Fruit fly (Drosophila melanogaster): ENCODE measurements around the gene mus312.

mus312 gene

dm6 chr3L:7360324-7360852 is 31.5 kb downstream of the mus312 start, which contains the start of gene Sec63 (continued):
- TF ChIP-seq Poxn (GFP tag; IDR thresholded peaks at IDR 0.05) (no peak), ase (GFP tag; IDR thresholded peaks at IDR 0.05) (peak; percentile 42; the same call in 1 of the 3 replicates), CG17912 (GFP tag; optimal IDR thresholded peaks at IDR 0.05) (peak; percentile 28), Abd-B (GFP tag; optimal IDR thresholded peaks at IDR 0.05) (peak; percentile 36), Blimp-1 (GFP tag; optimal IDR thresholded peaks at IDR 0.05) (no peak), fd102C (GFP tag; optimal IDR thresholded peaks at IDR 0.05) (no peak), CG11695 (GFP tag; IDR thresholded peaks at IDR 0.05) (no peak), ash1 (GFP tag; optimal IDR thresholded peaks at IDR 0.05) (no peak), Dll (GFP tag; IDR thresholded peaks at IDR 0.05; ENCODE audit: partially characterized antibody) (peak; percentile 74), CG34376 (GFP tag; optimal IDR thresholded peaks at IDR 0.05) (no peak), ATbp (GFP tag; optimal IDR thresholded peaks at IDR 0.05) (no peak), gro (GFP tag; optimal IDR thresholded peaks at IDR 0.05) (peak; percentile 76), CG2116 (GFP tag; optimal IDR thresholded peaks at IDR 0.05) (peak; percentile 78), knrl (GFP tag; IDR thresholded peaks at IDR 0.05; ENCODE audit: partially characterized antibody) (peak; percentile 91), tll (GFP tag; optimal IDR thresholded peaks at IDR 0.05) (no peak), CG12299 (tag; optimal IDR thresholded peaks at IDR 0.05) (peak; percentile 25), CG10147 (GFP tag; optimal IDR thresholded peaks at IDR 0.05) (no peak), CG11696 (GFP tag; IDR thresholded peaks at IDR 0.05) (no peak), cg (GFP tag; optimal IDR thresholded peaks at IDR 0.05) (no peak), CG13287 (GFP tag; IDR thresholded peaks at IDR 0.05; ENCODE audit: partially characterized antibody) (peak; percentile 89), CG17568 (GFP tag; optimal IDR thresholded peaks at IDR 0.05) (no peak), ftz-f1 (GFP tag; optimal IDR thresholded peaks at IDR 0.05) (no peak), CG8290 (GFP tag; optimal IDR thresholded peaks at IDR 0.05) (peak; percentile 35), CG8290 (tag; optimal IDR thresholded peaks at IDR 0.05) (peak in 1 of 2 experiments; percentile 81), HHEX (GFP tag; optimal IDR thresholded peaks at IDR 0.05) (peak; percentile 34), Hey (tag; optimal IDR thresholded peaks at IDR 0.05) (no peak), Myb (GFP tag; optimal IDR thresholded peaks at IDR 0.05) (peak; percentile 1), Scr (GFP tag; IDR thresholded peaks at IDR 0.05; ENCODE audit: partially characterized antibody) (peak; percentile 79), CG8765 (GFP tag; IDR thresholded peaks at IDR 0.05) (no peak), odd (GFP tag; optimal IDR thresholded peaks at IDR 0.05) (peak; percentile 36), Hsf (GFP tag; optimal IDR thresholded peaks at IDR 0.05) (peak; percentile 38), unpg (GFP tag; optimal IDR thresholded peaks at IDR 0.05) (peak; percentile 53), Ssrp (tag; optimal IDR thresholded peaks at IDR 0.05) (peak; percentile 42), dpn (GFP tag; optimal IDR thresholded peaks at IDR 0.05) (peak; percentile 41 to 63), Neu2 (GFP tag; optimal IDR thresholded peaks at IDR 0.05; ENCODE audit: borderline replicate concordance) (no peak), Usf (GFP tag; optimal IDR thresholded peaks at IDR 0.05) (no peak), fd64A (GFP tag; optimal IDR thresholded peaks at IDR 0.05) (no peak), Atf-2 (GFP tag; optimal IDR thresholded peaks at IDR 0.05) (no peak), h (optimal IDR thresholded peaks at IDR 0.05) (no peak), nmo (GFP tag; optimal IDR thresholded peaks at IDR 0.05) (peak; percentile 46), Gsc (GFP tag; IDR thresholded peaks at IDR 0.05) (no peak), CG18764 (GFP tag; optimal IDR thresholded peaks at IDR 0.05) (no peak), bsh (GFP tag; optimal IDR thresholded peaks at IDR 0.05) (peak in 1 of 2 experiments; percentile 32), hb (GFP tag; IDR thresholded peaks at IDR 0.05; ENCODE audit: partially characterized antibody) (peak; percentile 87), CG10979 (tag; optimal IDR thresholded peaks at IDR 0.05) (no peak), CG1602 (GFP tag; optimal IDR thresholded peaks at IDR 0.05) (no peak), CG13296 (GFP tag; optimal IDR thresholded peaks at IDR 0.05) (no peak), Atf6 (GFP tag; IDR thresholded peaks at IDR 0.05) (no peak; the same call in 1 of the 2 replicates), TFAM (GFP tag; optimal IDR thresholded peaks at IDR 0.05) (no peak), CG17829 (tag; optimal IDR thresholded peaks at IDR 0.05) (peak; percentile 20)

Data from whole organism, embryonic.